Worm (Caenorhabditis elegans) whole organism, L4 larva: ENCODE data around the gene doxa-1.

Experiments
- F44E2.7 ChIP-seq: fragments of 200-800 bp; sonication (Bioruptor generic); IDR thresholded peaks from 2 replicates; pipeline ENCODE4 v2.1.2; 2022; ENCODE audit warnings: missing genetic modification characterization, missing compliant biosample characterization
- R02D3.7 ChIP-seq: fragments of 150-350 bp; sonication (generic microtip); optimal IDR thresholded peaks from 3 replicates; lab custom pipeline; 2014; ENCODE audit warnings: missing biosample characterization, missing genetic modification characterization
- Y105C5A.15 ChIP-seq: fragments of 200-800 bp; sonication (Bioruptor generic); IDR thresholded peaks from 2 replicates; pipeline ENCODE4 v1.3.6; 2022; ENCODE audit warnings: missing genetic modification characterization, missing compliant biosample characterization
- ZK337.2 ChIP-seq: fragments of 200-800 bp; sonication (Bioruptor generic); IDR thresholded peaks from 2 replicates; pipeline ENCODE4 v1.3.6; 2022; ENCODE audit warnings: missing genetic modification reagents, missing genetic modification characterization, missing compliant biosample characterization
- aha-1 ChIP-seq: fragments of 150-350 bp; peaks from one replicate; lab custom pipeline; 2014; ENCODE audit warnings: missing biosample characterization, missing genetic modification characterization
- ceh-20 ChIP-seq: fragments of 200-800 bp; sonication (Bioruptor generic); IDR thresholded peaks from 2 replicates; pipeline ENCODE4 v1.3.6; 2022; ENCODE audit warnings: missing genetic modification reagents, missing genetic modification characterization, missing compliant biosample characterization
- ceh-44 ChIP-seq: fragments of 200-800 bp; sonication (Bioruptor generic); IDR thresholded peaks from 2 replicates; pipeline ENCODE4 v1.3.6; 2022; ENCODE audit warnings: missing genetic modification reagents, missing genetic modification characterization, missing compliant biosample characterization
- ceh-62 ChIP-seq: sonication (generic microtip); optimal IDR thresholded peaks from 2 replicates; lab custom pipeline; 2017; ENCODE audit warnings: missing biosample characterization, missing genetic modification characterization
- ctbp-1 ChIP-seq: fragments of 200-800 bp; sonication (Bioruptor generic); IDR thresholded peaks from 2 replicates; pipeline ENCODE4 v1.3.6; 2022; ENCODE audit warnings: missing genetic modification reagents, missing genetic modification characterization, missing compliant biosample characterization
- daf-8 ChIP-seq: fragments of 200-800 bp; sonication (Bioruptor generic); IDR thresholded peaks from 2 replicates; pipeline ENCODE4 v1.3.6; 2022; ENCODE audit warnings: missing genetic modification characterization, missing compliant biosample characterization
- egl-43 ChIP-seq: fragments of 200-800 bp; sonication (Bioruptor generic); IDR thresholded peaks from 2 replicates; pipeline ENCODE4 v1.3.6; 2022; ENCODE audit warnings: missing genetic modification reagents, missing genetic modification characterization, missing compliant biosample characterization
- fkh-10 ChIP-seq: fragments of 150-350 bp; optimal IDR thresholded peaks from 2 replicates; lab custom pipeline; 2014; ENCODE audit warnings: missing biosample characterization, missing genetic modification reagents, missing genetic modification characterization
- lin-15B ChIP-seq: fragments of 150-350 bp; sonication (generic microtip); optimal IDR thresholded peaks from 3 replicates; lab custom pipeline; 2014; ENCODE audit warnings: missing biosample characterization, missing genetic modification characterization
- lin-29 ChIP-seq: fragments of 200-800 bp; sonication (Bioruptor generic); IDR thresholded peaks from 2 replicates; pipeline ENCODE4 v1.3.6; 2022; ENCODE audit warnings: missing genetic modification reagents, missing genetic modification characterization, missing compliant biosample characterization
- lir-3 ChIP-seq: sonication (generic microtip); optimal IDR thresholded peaks from 2 replicates; lab custom pipeline; 2016; ENCODE audit warnings: mild to moderate bottlenecking, missing genetic modification characterization, missing compliant biosample characterization
- lsy-2 ChIP-seq, 2 experiments: fragments of 150-350 bp in 1 of 2; sonication (generic microtip) in 1 of 2; optimal IDR thresholded peaks; 2 replicates each; lab custom pipeline; 2014 to 2017; ENCODE audit warnings: missing biosample characterization in 2 of 2, missing genetic modification characterization in 2 of 2
- madf-5 ChIP-seq, 2 experiments: fragments of 200-800 bp; sonication (Bioruptor generic); IDR thresholded peaks; 2 replicates each; pipeline ENCODE4 v1.3.6; 2022; ENCODE audit warnings: missing compliant biosample characterization in 2 of 2, missing genetic modification characterization in 2 of 2
- nhr-28 ChIP-seq: fragments of 150-350 bp; optimal IDR thresholded peaks from 2 replicates; lab custom pipeline; 2014; ENCODE audit warnings: missing biosample characterization, missing genetic modification characterization
- nhr-48 ChIP-seq: sonication (generic microtip); optimal IDR thresholded peaks from 2 replicates; lab custom pipeline; 2016; ENCODE audit warnings: mild to moderate bottlenecking, missing genetic modification characterization, missing compliant biosample characterization
- nhr-6 ChIP-seq: fragments of 150-350 bp; optimal IDR thresholded peaks from 2 replicates; lab custom pipeline; 2014; ENCODE audit warnings: missing biosample characterization, missing genetic modification characterization
- nhr-76 ChIP-seq: fragments of 150-350 bp; optimal IDR thresholded peaks from 2 replicates; lab custom pipeline; 2014; ENCODE audit warnings: missing biosample characterization, missing genetic modification characterization
- nhr-77 ChIP-seq: fragments of 150-350 bp; optimal IDR thresholded peaks from 2 replicates; lab custom pipeline; 2014; ENCODE audit warnings: missing biosample characterization, missing genetic modification characterization
- php-3 ChIP-seq: fragments of 200-800 bp; sonication (Bioruptor generic); IDR thresholded peaks from 2 replicates; pipeline ENCODE4 v1.3.6; 2022; ENCODE audit warnings: missing genetic modification reagents, missing genetic modification characterization, missing compliant biosample characterization
- snpc-4 ChIP-seq: fragments of 150-350 bp; optimal IDR thresholded peaks from 2 replicates; lab custom pipeline; 2014; ENCODE audit warnings: missing biosample characterization, missing genetic modification characterization
- tag-97 ChIP-seq: fragments of 200-800 bp; sonication (Bioruptor generic); IDR thresholded peaks from 2 replicates; pipeline ENCODE4 v1.3.6; 2022; ENCODE audit warnings: missing genetic modification characterization, missing compliant biosample characterization
- unc-62 ChIP-seq, 3 experiments: fragments of 150-350 bp in 1 of 3; sonication (generic microtip); optimal IDR thresholded peaks in 2 of 3; peaks in 1 of 3; 1 replicate in 1 of 3; 2 replicates in 2 of 3; lab custom pipeline; 2014 to 2017; ENCODE audit warnings: missing biosample characterization in 3 of 3, missing genetic modification characterization in 3 of 3, missing genetic modification reagents in 3 of 3, missing genotype in 1 of 3
- ztf-7 ChIP-seq: fragments of 150-350 bp; optimal IDR thresholded peaks from 2 replicates; lab custom pipeline; 2014; ENCODE audit warnings: missing biosample characterization, missing genetic modification characterization

Gene doxa-1

ce11 chrIII:8573301-8573700 is 7.6 kb upstream of the doxa-1 start:
- no peak for TF ChIP-seq lin-29 (GFP tag; lab: Robert Waterston, UW)
- no peak for TF ChIP-seq nhr-48 (tag; lab: Kevin White, UChicago)
- no peak for TF ChIP-seq php-3 (GFP tag; lab: Robert Waterston, UW)
- peak in 1 of 2 experiments; percentile 90 for TF ChIP-seq unc-62 (GFP tag; optimal IDR thresholded peaks at IDR 0.05 in 1 of 2; lab: Kevin White, UChicago)
- no peak for TF ChIP-seq unc-62 (tag; optimal IDR thresholded peaks at IDR 0.05; lab: Kevin White, UChicago)
- TF ChIP-seq lin-15B (tag; lab: Kevin White, UChicago): no peak
- no peak for TF ChIP-seq lir-3 (tag; lab: Kevin White, UChicago)
- TF ChIP-seq daf-8 (GFP tag; lab: Robert Waterston, UW): no peak
- TF ChIP-seq ZK337.2 (GFP tag; lab: Robert Waterston, UW): no peak
- no peak for TF ChIP-seq aha-1 (tag; lab: Kevin White, UChicago)
- TF ChIP-seq, all 104 proteins: peak for 1

DNA sequence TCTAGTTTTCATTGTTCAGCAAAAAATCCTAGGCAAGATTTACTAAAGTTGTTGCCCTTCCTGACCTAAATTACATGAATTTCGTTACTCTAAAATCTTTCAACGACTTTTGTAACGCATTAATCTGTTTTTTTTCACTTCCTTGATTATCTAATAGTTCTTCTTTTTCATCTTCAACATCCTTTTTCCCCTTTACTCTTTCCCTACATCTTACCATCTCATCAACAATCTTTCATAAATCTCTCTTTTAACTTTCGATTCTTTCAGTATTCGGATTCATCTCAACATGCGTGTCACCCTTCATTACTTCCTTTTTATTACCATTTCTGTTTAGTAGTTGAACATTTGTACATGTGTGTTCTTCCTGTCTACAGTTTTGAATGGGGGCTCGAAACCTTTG is 7.0 kb upstream of the doxa-1 start:
- TF ChIP-seq tag-97 (no peak), snpc-4 (tag; lab: Kevin White, UChicago) (no peak), ztf-7 (tag; lab: Kevin White, UChicago) (no peak), R02D3.7 (tag; lab: Kevin White, UChicago) (no peak), F44E2.7 (GFP tag; lab: Robert Waterston, UW) (no peak)
- TF ChIP-seq, all 104 proteins: peak for 0

DNA sequence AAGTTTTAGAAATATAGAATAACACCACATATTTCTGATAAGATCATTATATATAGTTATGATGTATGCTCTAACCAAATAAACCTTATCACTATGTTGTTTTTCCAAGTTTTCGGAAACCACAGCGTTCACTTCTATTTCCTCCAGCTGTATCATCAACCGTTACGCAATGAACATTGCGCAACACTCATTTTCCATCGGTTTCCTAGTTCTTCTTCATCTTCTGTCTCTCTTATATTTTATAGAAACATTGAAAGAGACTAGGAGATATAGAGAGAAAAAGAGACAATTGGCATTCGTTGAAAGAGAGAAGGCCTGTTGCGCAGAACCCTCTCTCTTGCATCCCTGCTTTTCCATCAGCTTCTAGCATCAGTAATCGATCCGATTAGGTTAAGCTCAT is 6.6 kb upstream of the doxa-1 start:
- peak; percentile 84 for TF ChIP-seq aha-1 (tag; lab: Kevin White, UChicago)
- no peak for TF ChIP-seq lin-29 (GFP tag; lab: Robert Waterston, UW)
- TF ChIP-seq nhr-28 (tag; lab: Kevin White, UChicago): peak; percentile 18

DNA sequence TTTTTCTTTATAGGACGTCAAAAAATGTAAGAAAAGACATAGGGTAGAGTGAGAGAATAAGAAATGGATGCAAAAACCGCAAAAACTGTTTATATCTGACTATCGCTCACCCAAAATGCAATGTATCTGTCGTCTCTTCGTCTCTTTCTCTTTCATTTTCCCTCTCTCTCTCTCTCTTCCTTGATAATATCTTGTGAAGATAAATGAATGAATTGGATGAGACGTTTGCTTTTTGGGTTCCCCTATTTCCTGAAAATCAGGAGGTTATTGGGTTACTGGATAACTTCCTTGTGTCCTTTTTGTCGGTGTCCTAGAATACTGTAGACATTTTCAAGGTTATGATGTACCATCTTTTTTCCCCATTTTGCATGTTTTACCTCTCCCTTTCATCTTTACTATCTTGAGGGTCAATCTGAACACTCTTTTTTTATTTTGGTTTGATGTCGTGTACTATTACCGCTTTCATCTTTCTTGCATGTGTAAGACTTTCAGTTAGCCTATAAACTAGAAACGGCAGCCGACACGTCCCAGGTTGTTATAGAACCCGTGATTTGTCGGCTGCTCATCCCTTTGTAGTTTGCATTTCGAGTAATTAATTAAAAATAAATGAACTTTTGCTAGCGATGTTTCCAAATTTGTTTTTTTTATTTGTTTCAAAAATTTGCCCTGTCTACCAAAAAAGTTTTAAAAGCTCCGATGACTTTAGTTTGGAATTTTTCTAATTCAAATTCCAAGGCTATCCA is 5.4 kb upstream of the doxa-1 start:
- peak; percentile 67 for TF ChIP-seq aha-1 (tag; lab: Kevin White, UChicago)
- peak in 1 of 2 experiments; percentile 72 for TF ChIP-seq unc-62 (GFP tag; optimal IDR thresholded peaks at IDR 0.05 in 1 of 2; lab: Kevin White, UChicago)
- TF ChIP-seq unc-62 (tag; optimal IDR thresholded peaks at IDR 0.05; lab: Kevin White, UChicago): no peak
- no peak for TF ChIP-seq Y105C5A.15 (GFP tag; lab: Robert Waterston, UW)
- peak; percentile 15 for TF ChIP-seq nhr-28 (tag; lab: Kevin White, UChicago)

- TF ChIP-seq nhr-6 (tag; lab: Kevin White, UChicago) (no peak), fkh-10 (GFP tag; lab: Kevin White, UChicago) (no peak), egl-43 (GFP tag; lab: Robert Waterston, UW) (no peak), ceh-44 (no peak), ctbp-1 (GFP tag; lab: Robert Waterston, UW) (no peak), php-3 (GFP tag; lab: Robert Waterston, UW) (no peak)
These were observed 3.4 kb upstream of the doxa-1 start for ce11 chrIII:8577534-8577933.

DNA sequence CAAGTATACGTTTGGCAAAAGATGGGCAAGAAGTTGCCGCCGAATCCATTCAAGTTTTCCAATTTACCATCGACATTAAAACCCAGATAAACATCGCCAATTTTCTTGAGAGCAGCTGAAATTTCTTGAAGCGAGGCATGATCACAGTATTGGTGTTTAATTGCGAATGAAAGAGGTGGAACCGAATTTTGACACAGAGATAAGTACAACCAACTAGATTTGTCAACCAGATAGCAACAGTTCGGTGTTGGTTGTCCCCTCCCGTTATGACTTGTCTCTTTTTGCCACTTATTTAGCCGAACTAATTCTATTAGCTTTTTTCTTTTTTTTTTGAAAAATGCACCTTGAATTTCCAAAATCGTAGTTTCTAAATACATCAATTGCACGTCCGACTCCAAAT is 2.5 kb upstream of the doxa-1 start:
- TF ChIP-seq ceh-20 (GFP tag; lab: Robert Waterston, UW) (no peak), aha-1 (tag; lab: Kevin White, UChicago) (peak; percentile 5), unc-62 (GFP tag; optimal IDR thresholded peaks at IDR 0.05 in 1 of 2; lab: Kevin White, UChicago) (peak in 1 of 2 experiments; percentile 83), unc-62 (tag; optimal IDR thresholded peaks at IDR 0.05; lab: Kevin White, UChicago) (no peak), ceh-62 (tag; lab: Kevin White, UChicago) (no peak)
- TF ChIP-seq, all 104 proteins: peak for 2

DNA sequence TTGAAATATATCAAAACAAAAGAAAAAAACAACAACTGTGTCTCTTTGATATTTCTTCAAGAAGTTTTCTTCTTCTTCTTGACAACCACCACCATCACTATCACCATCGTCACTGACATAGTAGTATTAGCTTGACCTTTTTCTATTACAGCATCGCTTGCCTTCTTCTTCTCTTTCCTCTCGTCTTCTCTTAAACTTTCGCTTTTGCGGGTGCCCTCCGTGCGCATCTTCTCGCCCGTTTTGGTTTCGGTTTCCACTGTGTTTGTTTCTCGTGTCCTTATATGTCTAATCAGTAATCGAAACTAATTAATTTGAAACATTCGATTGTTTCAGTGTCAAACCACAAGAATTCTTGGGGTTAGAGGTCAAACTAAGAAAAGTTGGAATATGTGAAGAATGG is 1.5 kb upstream of the doxa-1 start:
- TF ChIP-seq ctbp-1 (GFP tag; lab: Robert Waterston, UW) (0 out of 2 replicates have a peak, but pooled peaks have one; percentile 36), lsy-2 (tag; optimal IDR thresholded peaks at IDR 0.05; lab: Kevin White, UChicago) (no peak), nhr-76 (tag; lab: Kevin White, UChicago) (no peak), madf-5 (GFP tag; IDR thresholded peaks at IDR 0.05; lab: Robert Waterston, UW) (no peak), aha-1 (tag; lab: Kevin White, UChicago) (peak; percentile 93), nhr-77 (tag; lab: Kevin White, UChicago) (no peak), ceh-20 (GFP tag; lab: Robert Waterston, UW) (no peak)
